Fruit fly (Drosophila melanogaster) whole organism, pupa: Measurements from ENCODE around the gene CG32459.

ENCODE experiments used
- CG10348 ChIP-seq: fragments of 200-800 bp; sonication (Bioruptor generic); IDR thresholded peaks from 2 replicates; pipeline ENCODE4 v1.3.6; 2022; ENCODE audit warnings: missing biosample characterization, missing genetic modification characterization
- CG12605 ChIP-seq: fragments of 200-800 bp; sonication (Bioruptor generic); IDR thresholded peaks from 2 replicates; pipeline ENCODE4 v1.3.6; 2022; ENCODE audit warnings: missing biosample characterization, missing genetic modification characterization
- CG13204 ChIP-seq: fragments of 200-800 bp; sonication (Bioruptor generic); optimal IDR thresholded peaks from 2 replicates; lab custom pipeline; 2018; ENCODE audit warnings: missing biosample characterization, mild to moderate bottlenecking, missing genetic modification characterization, moderate library complexity
- CG14655 ChIP-seq: fragments of 200-800 bp; sonication (Bioruptor generic); optimal IDR thresholded peaks from 3 replicates; lab custom pipeline; 2017; ENCODE audit warnings: mild to moderate bottlenecking, missing biosample characterization, missing genetic modification reagents, missing genetic modification characterization
- CG15710 ChIP-seq: fragments of 200-800 bp; sonication (Bioruptor generic); optimal IDR thresholded peaks from 2 replicates; lab custom pipeline; 2018; ENCODE audit warnings: missing biosample characterization, mild to moderate bottlenecking, missing genetic modification characterization, moderate library complexity
- CG17806 ChIP-seq: fragments of 200-800 bp; sonication (Bioruptor generic); optimal IDR thresholded peaks from 2 replicates; lab custom pipeline; 2018; ENCODE audit warnings: missing biosample characterization, mild to moderate bottlenecking, missing genetic modification characterization, moderate library complexity
- CG32121 ChIP-seq: fragments of 200-800 bp; sonication (Bioruptor generic); IDR thresholded peaks from 2 replicates; pipeline ENCODE4 v1.3.6; 2022; ENCODE audit warnings: missing biosample characterization, missing genetic modification characterization
- CG34367 ChIP-seq: fragments of 200-800 bp; sonication (Bioruptor generic); optimal IDR thresholded peaks from 2 replicates; lab custom pipeline; 2018; ENCODE audit warnings: missing biosample characterization, mild to moderate bottlenecking, missing genetic modification characterization
- CG4496 ChIP-seq: fragments of 200-800 bp; sonication (Bioruptor generic); IDR thresholded peaks from 3 replicates; pipeline ENCODE4 v1.3.6; 2022; ENCODE audit warnings: missing biosample characterization, missing genetic modification characterization
- CG8159 ChIP-seq: fragments of 200-800 bp; sonication (Bioruptor generic); optimal IDR thresholded peaks from 3 replicates; lab custom pipeline; 2018; ENCODE audit warnings: missing biosample characterization, mild to moderate bottlenecking, missing genetic modification characterization, moderate library complexity
- CG8301 ChIP-seq: fragments of 200-800 bp; sonication (Bioruptor generic); optimal IDR thresholded peaks from 2 replicates; lab custom pipeline; 2018; ENCODE audit warnings: missing biosample characterization, mild to moderate bottlenecking, missing genetic modification characterization
- CG9948 ChIP-seq: fragments of 200-800 bp; sonication (Bioruptor generic); optimal IDR thresholded peaks from 2 replicates; lab custom pipeline; 2018; ENCODE audit warnings: missing biosample characterization, mild to moderate bottlenecking, missing genetic modification characterization, moderate library complexity
- D1 ChIP-seq: fragments of 200-800 bp; sonication (Bioruptor generic); optimal IDR thresholded peaks from 2 replicates; lab custom pipeline; 2018; ENCODE audit warnings: missing biosample characterization, mild to moderate bottlenecking, missing genetic modification characterization, moderate library complexity
- EcR ChIP-seq: fragments of 200-800 bp; sonication (Bioruptor generic); optimal IDR thresholded peaks from 3 replicates; lab custom pipeline; 2019; ENCODE audit warnings: missing biosample characterization, missing genetic modification characterization, mild to moderate bottlenecking, moderate library complexity, missing genetic modification reagents
- Ets98B ChIP-seq: fragments of 200-800 bp; sonication (Bioruptor generic); IDR thresholded peaks from 2 replicates; pipeline ENCODE4 v1.3.6; 2022; ENCODE audit warnings: missing biosample characterization, missing genetic modification characterization
- Pif1A ChIP-seq: fragments of 200-800 bp; sonication (Bioruptor generic); optimal IDR thresholded peaks from 3 replicates; lab custom pipeline; 2016; ENCODE audit warnings: missing biosample characterization, missing genetic modification characterization
- Pif1B ChIP-seq: fragments of 200-800 bp; sonication (Bioruptor generic); optimal IDR thresholded peaks from 3 replicates; lab custom pipeline; 2016; ENCODE audit warnings: missing biosample characterization, missing genetic modification characterization
- Snoo ChIP-seq: fragments of 200-800 bp; sonication (Bioruptor generic); optimal IDR thresholded peaks from 3 replicates; lab custom pipeline; 2017; ENCODE audit warnings: missing biosample characterization, mild to moderate bottlenecking, missing genetic modification characterization, inconsistent platforms
- fd96Ca ChIP-seq: fragments of 200-800 bp; sonication (Bioruptor generic); IDR thresholded peaks from 3 replicates; pipeline ENCODE4 v1.3.6; 2022; ENCODE audit warnings: missing biosample characterization, missing genetic modification characterization
- gl ChIP-seq: fragments of 200-800 bp; sonication (Bioruptor generic); optimal IDR thresholded peaks from 2 replicates; lab custom pipeline; 2018; ENCODE audit warnings: missing biosample characterization, mild to moderate bottlenecking, missing genetic modification characterization
- rn ChIP-seq: fragments of 200-800 bp; sonication (Bioruptor generic); IDR thresholded peaks from 2 replicates; pipeline ENCODE4 v1.3.6; 2022; ENCODE audit warnings: missing biosample characterization, missing genetic modification characterization

The CG32459 gene

DNA sequence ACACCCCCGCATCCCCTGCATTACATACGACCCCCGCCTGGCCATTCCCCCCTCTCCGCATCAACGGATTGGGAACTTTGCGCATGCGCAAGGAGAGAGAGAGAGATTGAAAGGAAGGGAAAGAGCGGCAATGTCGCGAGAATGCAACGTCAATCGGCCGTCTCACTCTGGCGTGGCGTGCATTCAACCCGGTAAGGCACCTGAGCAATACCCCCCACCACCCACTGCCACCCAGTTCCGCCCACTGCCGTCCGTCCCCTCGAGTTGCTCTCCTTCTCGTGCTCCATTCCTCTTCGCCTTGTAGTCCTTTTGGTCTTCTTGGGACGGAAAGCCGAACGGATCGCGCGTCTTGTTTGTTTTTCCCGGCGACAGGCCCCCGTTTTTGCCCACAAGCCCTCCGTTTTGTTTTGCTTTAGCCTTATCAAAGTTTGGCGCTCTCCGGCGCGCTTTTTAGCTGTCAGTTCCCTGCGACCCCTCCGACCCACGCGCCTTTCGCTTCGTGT lies 16.1 kb downstream of the CG32459 start:
- TF ChIP-seq Pif1B (GFP tag; lab: Kevin White, UChicago), result peak; percentile 46
- TF ChIP-seq rn, result peak; percentile 46; the same call in 1 of the 2 replicates
- TF ChIP-seq CG8159 (tag; lab: Kevin White, UChicago), result peak; percentile 55
- peak; percentile 39 for TF ChIP-seq CG8301 (tag; lab: Kevin White, UChicago)
- TF ChIP-seq CG4496 (GFP tag; lab: Robert Waterston, UW), result peak; percentile 56
- TF ChIP-seq EcR (GFP tag; lab: Kevin White, UChicago), result peak; percentile 98
- peak; percentile 47 for TF ChIP-seq Ets98B (GFP tag; lab: Robert Waterston, UW)
- TF ChIP-seq CG12605 (GFP tag; lab: Robert Waterston, UW), result peak; percentile 7; the same call in 1 of the 2 replicates
- no peak for TF ChIP-seq CG10348
- TF ChIP-seq CG14655, result peak; percentile 63
- no peak for TF ChIP-seq D1
- peak; percentile 46 for TF ChIP-seq Snoo (tag; lab: Kevin White, UChicago)
- peak; percentile 56; the same call in 1 of the 3 replicates for TF ChIP-seq fd96Ca
- TF ChIP-seq CG9948, result peak; percentile 33
- TF ChIP-seq CG15710 (tag; lab: Kevin White, UChicago), result peak; percentile 63
- TF ChIP-seq CG17806 (tag; lab: Kevin White, UChicago), result peak; percentile 18
- no peak; the same call in 1 of the 2 replicates for TF ChIP-seq CG32121 (GFP tag; lab: Robert Waterston, UW)
- peak; percentile 76 for TF ChIP-seq gl (tag; lab: Kevin White, UChicago)
- peak; percentile 37 for TF ChIP-seq CG34367
- TF ChIP-seq Pif1A (GFP tag; lab: Kevin White, UChicago), result peak; percentile 45
- peak; percentile 97 for TF ChIP-seq CG13204 (GFP tag; lab: Kevin White, UChicago)

DNA sequence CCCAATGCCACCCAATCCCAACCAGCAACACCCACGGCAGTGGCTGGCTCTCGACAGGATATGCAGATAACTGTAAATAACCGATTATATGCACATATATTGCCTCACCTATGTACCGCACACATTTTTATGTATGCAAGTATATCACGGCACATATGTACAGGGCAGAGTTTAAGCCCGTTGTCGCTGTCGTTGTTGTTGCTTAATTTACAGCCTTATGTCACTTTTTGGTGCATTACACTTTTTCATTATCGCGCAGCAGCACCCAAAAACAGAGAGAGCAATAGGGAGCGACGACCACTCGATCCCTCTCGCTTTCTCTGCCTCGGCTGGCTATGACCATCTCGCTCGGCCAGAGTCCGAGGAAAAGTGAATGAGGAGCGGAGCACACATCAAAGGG lies 16.6 kb downstream of the CG32459 start:
- no peak for TF ChIP-seq D1
- TF ChIP-seq CG15710 (tag; lab: Kevin White, UChicago), result no peak
- no peak for TF ChIP-seq rn
- no peak for TF ChIP-seq fd96Ca
- TF ChIP-seq CG9948, result no peak
- no peak for TF ChIP-seq CG13204 (GFP tag; lab: Kevin White, UChicago)
- TF ChIP-seq CG8159 (tag; lab: Kevin White, UChicago), result no peak
- no peak for TF ChIP-seq Snoo (tag; lab: Kevin White, UChicago)
- TF ChIP-seq gl (tag; lab: Kevin White, UChicago), result no peak
- no peak for TF ChIP-seq EcR (GFP tag; lab: Kevin White, UChicago)
- no peak for TF ChIP-seq CG14655
- TF ChIP-seq CG34367, result no peak
- TF ChIP-seq CG4496 (GFP tag; lab: Robert Waterston, UW), result no peak
- TF ChIP-seq CG32121 (GFP tag; lab: Robert Waterston, UW), result no peak

DNA sequence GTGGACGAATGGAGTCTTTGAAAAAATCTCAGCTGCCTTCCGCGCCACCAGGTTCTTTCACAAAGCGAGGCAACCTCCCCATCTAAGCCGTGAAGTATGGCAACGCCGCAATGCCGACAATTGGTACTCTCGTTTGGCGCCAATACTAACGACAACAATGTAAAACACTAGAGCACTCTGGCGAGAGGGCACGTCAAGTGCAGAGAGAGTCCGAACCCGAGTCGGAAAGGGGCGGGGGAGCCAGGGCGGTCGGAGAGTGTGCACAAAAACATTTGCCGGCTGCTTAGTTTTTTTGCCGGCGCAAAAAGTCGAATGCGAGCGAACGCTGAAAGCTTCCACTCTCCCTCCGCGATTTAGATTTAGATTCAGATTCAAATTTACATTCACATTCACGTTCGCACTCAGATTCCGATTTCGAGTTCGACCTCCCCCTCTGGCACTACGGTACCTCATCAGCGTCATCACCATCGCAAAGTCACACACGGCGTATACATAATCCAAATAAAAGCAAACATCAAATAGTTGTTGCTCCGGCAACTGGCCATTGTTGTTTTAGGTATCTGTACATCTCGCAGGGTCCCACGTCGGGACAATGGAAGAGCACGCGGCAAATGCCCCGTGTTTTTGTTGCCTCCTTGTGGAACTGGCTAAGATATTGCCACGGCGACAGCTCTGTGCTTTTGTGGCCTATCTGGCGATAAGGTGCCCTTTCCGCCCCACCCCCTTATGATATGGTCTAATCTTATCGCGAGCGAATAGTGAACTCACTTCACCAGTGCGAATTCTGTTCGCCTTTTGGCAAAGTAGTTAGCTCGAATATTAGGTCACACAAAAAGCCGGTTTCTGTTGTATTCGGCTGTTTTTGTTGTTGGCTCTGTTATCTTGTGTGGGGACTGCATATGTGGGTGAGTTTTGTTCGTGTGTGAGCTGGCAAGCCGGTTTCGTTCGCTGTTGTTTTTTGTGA lies 17.9 kb downstream of the CG32459 start:
- no peak for TF ChIP-seq CG15710 (tag; lab: Kevin White, UChicago)
- peak; percentile 46; the same call in 2 of the 3 replicates for TF ChIP-seq fd96Ca
- TF ChIP-seq CG4496 (GFP tag; lab: Robert Waterston, UW), result peak; percentile 74; the same call in 1 of the 3 replicates
- peak; percentile 53 for TF ChIP-seq EcR (GFP tag; lab: Kevin White, UChicago)
- TF ChIP-seq CG32121 (GFP tag; lab: Robert Waterston, UW), result peak; percentile 62; the same call in 1 of the 2 replicates
- TF ChIP-seq Ets98B (GFP tag; lab: Robert Waterston, UW), result peak; percentile 65
- no peak for TF ChIP-seq CG9948
- TF ChIP-seq CG12605 (GFP tag; lab: Robert Waterston, UW), result peak; percentile 57
- TF ChIP-seq CG14655, result peak; percentile 9

DNA sequence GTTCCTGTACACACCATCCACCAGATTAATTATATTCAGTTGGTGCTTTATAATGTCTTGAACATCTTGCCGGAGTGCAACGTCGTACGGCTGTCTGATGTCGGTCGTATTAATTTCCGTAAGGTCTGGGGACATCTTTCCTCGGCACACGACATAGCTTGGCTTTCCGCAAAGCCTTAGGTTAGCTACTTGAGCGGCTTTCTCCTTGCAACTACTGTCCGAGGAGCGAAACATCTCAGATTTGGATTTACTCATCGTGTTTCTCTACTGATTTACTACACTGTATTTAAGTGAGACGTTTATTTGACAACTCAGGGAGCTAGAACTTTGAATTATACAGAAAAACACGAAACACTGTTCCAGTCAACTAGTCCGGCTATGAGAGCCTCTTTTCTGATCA lies 19.1 kb downstream of the CG32459 start, which contains the start of the genes CG11226 and CG45428:
Gene CG11226 (plus strand): TSS at position 301 of the 400 bp plus-strand sequence.
Gene CG45428 (minus strand): TSS at position 303 of the 400 bp plus-strand sequence.
- TF ChIP-seq rn (no peak), CG9948 (no peak), CG12605 (GFP tag; lab: Robert Waterston, UW) (no peak), CG4496 (GFP tag; lab: Robert Waterston, UW) (no peak), CG15710 (tag; lab: Kevin White, UChicago) (no peak), CG14655 (no peak), D1 (no peak), CG13204 (GFP tag; lab: Kevin White, UChicago) (no peak), EcR (GFP tag; lab: Kevin White, UChicago) (no peak), CG17806 (tag; lab: Kevin White, UChicago) (no peak), CG10348 (no peak), CG8301 (tag; lab: Kevin White, UChicago) (no peak)

- TF ChIP-seq CG10348 (0 out of 2 replicates have a peak, but pooled peaks have one; percentile 15), fd96Ca (peak; percentile 82; the same call in 2 of the 3 replicates), D1 (no peak), rn (no peak), CG8159 (tag; lab: Kevin White, UChicago) (peak; percentile 23), CG13204 (GFP tag; lab: Kevin White, UChicago) (peak; percentile 92), CG4496 (GFP tag; lab: Robert Waterston, UW) (no peak; the same call in 1 of the 3 replicates), Snoo (tag; lab: Kevin White, UChicago) (peak; percentile 67), CG12605 (GFP tag; lab: Robert Waterston, UW) (peak; percentile 80), Pif1A (GFP tag; lab: Kevin White, UChicago) (no peak), CG32121 (GFP tag; lab: Robert Waterston, UW) (peak; percentile 60; the same call in 1 of the 2 replicates), Ets98B (GFP tag; lab: Robert Waterston, UW) (peak; percentile 68), Pif1B (GFP tag; lab: Kevin White, UChicago) (peak; percentile 56), CG9948 (no peak), CG8301 (tag; lab: Kevin White, UChicago) (peak; percentile 33), CG34367 (peak; percentile 38), CG14655 (peak; percentile 48), EcR (GFP tag; lab: Kevin White, UChicago) (peak; percentile 88), gl (tag; lab: Kevin White, UChicago) (peak; percentile 71), CG17806 (tag; lab: Kevin White, UChicago) (no peak), CG15710 (tag; lab: Kevin White, UChicago) (peak; percentile 44)
Observed at dm6 chr3L:22835144-22835964, 20.5 kb downstream of the CG32459 start, which contains the start of gene jim. TSS of gene jim (minus strand) at chr3L:22835194.
